Worm (Caenorhabditis elegans) whole organism, L1 larva: ENCODE results near the gene hint-3.

ENCODE experiments used
- C04F5.9 ChIP-seq: sonication (generic microtip); optimal IDR thresholded peaks from 2 replicates; lab custom pipeline; 2016; ENCODE audit warnings: missing genetic modification characterization, missing compliant biosample characterization
- C34B4.2 ChIP-seq: sonication (generic microtip); optimal IDR thresholded peaks from 2 replicates; lab custom pipeline; 2017; ENCODE audit warnings: mild to moderate bottlenecking, missing genetic modification characterization, missing compliant biosample characterization
- F16B12.6 ChIP-seq: fragments of 150-350 bp; optimal IDR thresholded peaks from 2 replicates; lab custom pipeline; 2014; ENCODE audit warnings: missing biosample characterization, missing genetic modification characterization
- aha-1 ChIP-seq: fragments of 150-350 bp; optimal IDR thresholded peaks from 2 replicates; lab custom pipeline; 2014; ENCODE audit warnings: missing biosample characterization, missing genetic modification characterization
- ama-1 ChIP-seq: fragments of 150-350 bp; optimal IDR thresholded peaks from 2 replicates; lab custom pipeline; 2014
- ceh-82 ChIP-seq, 3 experiments: fragments of 150-350 bp in 1 of 3; sonication (generic microtip) in 2 of 3; optimal IDR thresholded peaks; 2 replicates each; lab custom pipeline; 2014 to 2017; ENCODE audit warnings: missing biosample characterization in 3 of 3, missing genetic modification characterization in 3 of 3
- elt-2 ChIP-seq: sonication (generic microtip); optimal IDR thresholded peaks from 2 replicates; lab custom pipeline; 2016; ENCODE audit warnings: missing genetic modification characterization, mild to moderate bottlenecking, inconsistent platforms, missing compliant biosample characterization, missing genetic modification reagents
- hlh-17 ChIP-seq: fragments of 200-800 bp; sonication (Bioruptor generic); optimal IDR thresholded peaks from 2 replicates; lab custom pipeline; 2018; ENCODE audit warnings: missing genetic modification characterization, mild to moderate bottlenecking, missing compliant biosample characterization, moderate library complexity, borderline replicate concordance
- hpl-2 ChIP-seq: fragments of 150-350 bp; optimal IDR thresholded peaks from 2 replicates; lab custom pipeline; 2014; ENCODE audit warnings: missing biosample characterization, missing genetic modification reagents, missing genetic modification characterization
- mab-9 ChIP-seq: fragments of 200-800 bp; sonication (Bioruptor generic); IDR thresholded peaks from 2 replicates; pipeline ENCODE4 v1.3.6; 2022; ENCODE audit warnings: missing genetic modification reagents, missing genetic modification characterization, missing compliant biosample characterization
- nhr-237 ChIP-seq: fragments of 150-350 bp; optimal IDR thresholded peaks from 2 replicates; lab custom pipeline; 2014; ENCODE audit warnings: missing biosample characterization, missing genetic modification characterization
- nhr-71 ChIP-seq: sonication (generic microtip); optimal IDR thresholded peaks from 2 replicates; lab custom pipeline; 2016; ENCODE audit warnings: mild to moderate bottlenecking, missing genetic modification characterization, moderate library complexity, missing compliant biosample characterization
- nhr-77 ChIP-seq: fragments of 150-350 bp; optimal IDR thresholded peaks from 2 replicates; lab custom pipeline; 2014; ENCODE audit warnings: missing biosample characterization, missing genetic modification characterization
- pqm-1 ChIP-seq: sonication (generic microtip); optimal IDR thresholded peaks from 3 replicates; lab custom pipeline; 2017; ENCODE audit warnings: missing biosample characterization, missing genetic modification characterization
- snpc-4 ChIP-seq: fragments of 150-350 bp; optimal IDR thresholded peaks from 2 replicates; lab custom pipeline; 2014; ENCODE audit warnings: missing biosample characterization, missing genetic modification characterization
- sox-4 ChIP-seq: sonication (generic microtip); optimal IDR thresholded peaks from 2 replicates; lab custom pipeline; 2016; ENCODE audit warnings: missing genetic modification characterization, missing compliant biosample characterization
- unc-130 ChIP-seq: fragments of 150-350 bp; optimal IDR thresholded peaks from 2 replicates; lab custom pipeline; 2017; ENCODE audit warnings: missing biosample characterization, missing genetic modification characterization, inconsistent platforms
- unc-86 ChIP-seq: sonication (generic microtip); optimal IDR thresholded peaks from 2 replicates; lab custom pipeline; 2016; ENCODE audit warnings: missing genetic modification characterization, missing compliant biosample characterization
- zip-4 ChIP-seq: fragments of 200-800 bp; sonication (Bioruptor generic); optimal IDR thresholded peaks from 2 replicates; lab custom pipeline; 2018; ENCODE audit warnings: mild to moderate bottlenecking, missing genetic modification characterization, moderate library complexity, missing compliant biosample characterization

Gene hint-3

ce11 chrV:7810591-7810990, 50.3 kb downstream of the hint-3 start:
- TF ChIP-seq hlh-17 (GFP tag; lab: Kevin White, UChicago) (no peak), elt-2 (tag; lab: Kevin White, UChicago) (no peak), aha-1 (tag; lab: Kevin White, UChicago) (no peak), mab-9 (no peak), nhr-237 (tag; lab: Kevin White, UChicago) (no peak), zip-4 (GFP tag; lab: Kevin White, UChicago) (no peak), nhr-71 (tag; lab: Kevin White, UChicago) (no peak), snpc-4 (tag; lab: Kevin White, UChicago) (no peak), nhr-77 (tag; lab: Kevin White, UChicago) (no peak), ceh-82 (tag; optimal IDR thresholded peaks at IDR 0.05; lab: Kevin White, UChicago) (no peak), pqm-1 (tag; lab: Kevin White, UChicago) (no peak), unc-86 (no peak), ama-1 (lab: Kevin White, UChicago) (no peak), C04F5.9 (tag; lab: Kevin White, UChicago) (no peak), F16B12.6 (no peak), hpl-2 (GFP tag; lab: Kevin White, UChicago) (no peak), C34B4.2 (tag; lab: Kevin White, UChicago) (no peak), unc-130 (no peak), sox-4 (tag; lab: Kevin White, UChicago) (no peak)
